Fruit fly (Drosophila melanogaster): Measurements from ENCODE around the gene Eig71Ef.

Eig71Ef gene

dm6 chr3L:15619626-15620247 lies 37.5 kb downstream of the Eig71Ef start, which contains the start of gene Phs (continued):
- TF ChIP-seq CG32767 (GFP tag; IDR thresholded peaks at IDR 0.05) (no peak), dpn (GFP tag; optimal IDR thresholded peaks at IDR 0.05) (peak; percentile 87 to 91), dmrt11E (tag; optimal IDR thresholded peaks at IDR 0.05) (peak; percentile 45), ro (GFP tag; IDR thresholded peaks at IDR 0.05) (no peak; the same call in 1 of the 2 replicates), NC2α (GFP tag; optimal IDR thresholded peaks at IDR 0.05) (peak; percentile 80), CG8765 (GFP tag; IDR thresholded peaks at IDR 0.05) (no peak), CG11696 (GFP tag; IDR thresholded peaks at IDR 0.05) (no peak), CG1529 (GFP tag; optimal IDR thresholded peaks at IDR 0.05) (peak; percentile 19), Hr78 (GFP tag; optimal IDR thresholded peaks at IDR 0.05) (no peak), YL-1 (GFP tag; optimal IDR thresholded peaks at IDR 0.05) (peak; percentile 77), Chrac-16 (GFP tag; optimal IDR thresholded peaks at IDR 0.05) (peak; percentile 84), Tbp (GFP tag; optimal IDR thresholded peaks at IDR 0.05) (no peak), Sry-β (GFP tag; optimal IDR thresholded peaks at IDR 0.05) (no peak), Ptx1 (GFP tag; IDR thresholded peaks at IDR 0.05) (peak; percentile 70), az2 (GFP tag; optimal IDR thresholded peaks at IDR 0.05) (peak; percentile 69), CG1024 (GFP tag; IDR thresholded peaks at IDR 0.05) (peak; percentile 70), Opbp (GFP tag; IDR thresholded peaks at IDR 0.05; ENCODE audit: partially characterized antibody) (peak; percentile 72; the same call in 2 of the 3 replicates), pfk (GFP tag; optimal IDR thresholded peaks at IDR 0.05) (peak; percentile 25), nmo (GFP tag; optimal IDR thresholded peaks at IDR 0.05) (peak; percentile 36), CG10462 (GFP tag; optimal IDR thresholded peaks at IDR 0.05) (peak; percentile 19), CG4282 (GFP tag; optimal IDR thresholded peaks at IDR 0.05) (peak; percentile 86), knrl (GFP tag; IDR thresholded peaks at IDR 0.05; ENCODE audit: partially characterized antibody) (peak; percentile 37; the same call in 1 of the 3 replicates), Fer1 (GFP tag; optimal IDR thresholded peaks at IDR 0.05) (peak; percentile 79), CG11456 (GFP tag; IDR thresholded peaks at IDR 0.05) (peak; percentile 90), mam (GFP tag; optimal IDR thresholded peaks at IDR 0.05) (peak; percentile 92), CG2120 (GFP tag; optimal IDR thresholded peaks at IDR 0.05) (peak; percentile 93), Blimp-1 (GFP tag; optimal IDR thresholded peaks at IDR 0.05) (peak; percentile 49), bigmax (GFP tag; optimal IDR thresholded peaks at IDR 0.05) (peak; percentile 59), CrebB (tag; optimal IDR thresholded peaks at IDR 0.05) (peak; percentile 77), CG6765 (GFP tag; optimal IDR thresholded peaks at IDR 0.05) (peak; percentile 45), CoRest (tag; optimal IDR thresholded peaks at IDR 0.05) (peak; percentile 57), CG17186 (GFP tag; optimal IDR thresholded peaks at IDR 0.05) (peak; percentile 66), Rfx (GFP tag; IDR thresholded peaks at IDR 0.05) (peak; percentile 94), klu (GFP tag; IDR thresholded peaks at IDR 0.05) (peak; percentile 73), Nf-YA (GFP tag; IDR thresholded peaks at IDR 0.05) (0 out of 2 replicates have a peak, but pooled peaks have one; percentile 6), CG1832 (GFP tag; optimal IDR thresholded peaks at IDR 0.05) (no peak), org-1 (GFP tag; optimal IDR thresholded peaks at IDR 0.05) (peak; percentile 70), C15 (GFP tag; IDR thresholded peaks at IDR 0.05) (peak; percentile 51; the same call in 1 of the 3 replicates), CG3281 (GFP tag; optimal IDR thresholded peaks at IDR 0.05) (peak; percentile 56), kni (GFP tag; optimal IDR thresholded peaks at IDR 0.05) (peak; percentile 58), CG16813 (GFP tag; IDR thresholded peaks at IDR 0.05; ENCODE audit: partially characterized antibody) (peak; percentile 55; the same call in 2 of the 3 replicates), CG7928 (GFP tag; optimal IDR thresholded peaks at IDR 0.05) (peak; percentile 36), so (GFP tag; IDR thresholded peaks at IDR 0.05) (peak; percentile 68; the same call in 2 of the 3 replicates), sc (optimal IDR thresholded peaks at IDR 0.05) (no peak), sc (GFP tag; optimal IDR thresholded peaks at IDR 0.05) (peak; percentile 36), CG31224 (GFP tag; IDR thresholded peaks at IDR 0.05) (no peak), CG13775 (GFP tag; optimal IDR thresholded peaks at IDR 0.05) (peak; percentile 9), CG15011 (GFP tag; optimal IDR thresholded peaks at IDR 0.05) (peak; percentile 19), sisA (GFP tag; IDR thresholded peaks at IDR 0.05) (peak; percentile 73), CG1233 (GFP tag; optimal IDR thresholded peaks at IDR 0.05) (peak; percentile 64)

Measured in whole organism, embryonic.